Worm (Caenorhabditis elegans) whole organism, midembryonic: ENCODE data around the gene C15H7.3.

ENCODE experiments used
- med-1 ChIP-seq: sonication (generic microtip); optimal IDR thresholded peaks from 2 replicates; lab custom pipeline; 2017; ENCODE audit warnings: missing genetic modification characterization, mild to moderate bottlenecking, missing compliant biosample characterization, antibody characterized with exemption, missing genetic modification reagents; ENCODE audit not compliant: insufficient read depth
- tab-1 ChIP-seq: fragments of 200-800 bp; sonication (Bioruptor generic); IDR thresholded peaks from 2 replicates; pipeline ENCODE4 v1.3.6; 2022; ENCODE audit warnings: missing genetic modification characterization, missing compliant biosample characterization
- ztf-23 ChIP-seq: fragments of 200-800 bp; sonication (Bioruptor generic); IDR thresholded peaks from 2 replicates; pipeline ENCODE4 v1.3.6; 2022; ENCODE audit warnings: missing genetic modification reagents, missing genetic modification characterization, missing compliant biosample characterization

- no peak for TF ChIP-seq med-1
- no peak for TF ChIP-seq ztf-23
- TF ChIP-seq tab-1 (GFP tag; lab: Robert Waterston, UW), result no peak
Measured at ce11 chrIII:9698635-9699396, 47.0 kb upstream of the C15H7.3 start.
